Fruit fly (Drosophila melanogaster): ENCODE data around the gene sordd2.

DNA sequence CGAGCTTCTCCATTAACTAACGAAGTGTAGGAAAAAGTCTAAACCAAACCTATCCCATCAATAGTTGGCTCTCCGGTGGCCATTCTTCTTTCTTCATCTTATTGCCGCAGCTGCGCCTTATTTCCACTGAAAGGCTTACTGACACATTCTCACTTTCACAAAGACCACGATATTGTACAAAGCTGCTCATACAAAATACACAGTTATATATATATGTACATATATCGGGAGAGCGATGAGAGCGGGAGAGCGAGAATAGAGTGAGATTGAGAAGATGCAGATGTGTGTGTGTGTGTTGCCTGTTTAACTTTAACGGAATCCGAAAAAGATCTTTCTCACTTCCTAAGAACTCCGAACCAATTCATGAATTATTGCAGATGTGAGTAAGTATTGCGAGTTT is 14.3 kb upstream of the sordd2 start:
- TF ChIP-seq CTCF (optimal IDR thresholded peaks at IDR 0.05) (no peak), CG8478 (optimal IDR thresholded peaks at IDR 0.05) (no peak)

Measured in S2 (cell line).